Worm (Caenorhabditis elegans) whole organism, late embryonic: Measurements from ENCODE around the gene K06H7.2.

Source experiments
- C38D4.7 ChIP-seq: fragments of 200-800 bp; sonication (Bioruptor generic); optimal IDR thresholded peaks from 2 replicates; lab custom pipeline; 2018; ENCODE audit warnings: mild to moderate bottlenecking, missing genetic modification characterization, moderate library complexity, missing compliant biosample characterization
- ceh-2 ChIP-seq: sonication (generic microtip); optimal IDR thresholded peaks from 2 replicates; lab custom pipeline; 2016; ENCODE audit warnings: missing genotype, missing genetic modification characterization, missing compliant biosample characterization
- ceh-31 ChIP-seq: sonication (generic microtip); optimal IDR thresholded peaks from 2 replicates; lab custom pipeline; 2016; ENCODE audit warnings: missing genetic modification characterization, missing compliant biosample characterization
- ceh-34 ChIP-seq: sonication (generic microtip); optimal IDR thresholded peaks from 2 replicates; lab custom pipeline; 2016; ENCODE audit warnings: mild to moderate bottlenecking, missing genetic modification characterization, missing compliant biosample characterization
- ceh-48 ChIP-seq: sonication (generic microtip); optimal IDR thresholded peaks from 2 replicates; lab custom pipeline; 2016; ENCODE audit warnings: missing genetic modification characterization, inconsistent platforms, missing compliant biosample characterization
- che-1 ChIP-seq: sonication (generic microtip); optimal IDR thresholded peaks from 2 replicates; lab custom pipeline; 2016; ENCODE audit warnings: mild to moderate bottlenecking, missing genetic modification characterization, missing compliant biosample characterization
- elt-4 ChIP-seq: sonication (generic microtip); optimal IDR thresholded peaks from 2 replicates; lab custom pipeline; 2016; ENCODE audit warnings: missing genetic modification characterization, missing compliant biosample characterization
- fkh-10 ChIP-seq: fragments of 150-350 bp; optimal IDR thresholded peaks from 2 replicates; lab custom pipeline; 2014; ENCODE audit warnings: missing biosample characterization, missing genetic modification reagents, missing genetic modification characterization
- hlh-30 ChIP-seq: sonication (generic microtip); optimal IDR thresholded peaks from 2 replicates; lab custom pipeline; 2017; ENCODE audit warnings: antibody characterized with exemption, missing genetic modification characterization, missing compliant biosample characterization; ENCODE audit not compliant: insufficient read depth
- pha-4 ChIP-seq: fragments of 150-350 bp; optimal IDR thresholded peaks from 2 replicates; lab custom pipeline; 2018; ENCODE audit warnings: missing biosample characterization, missing genetic modification reagents, missing genetic modification characterization
- ref-2 ChIP-seq: sonication (generic microtip); optimal IDR thresholded peaks from 2 replicates; lab custom pipeline; 2016; ENCODE audit warnings: missing genetic modification characterization, missing compliant biosample characterization
- unc-55 ChIP-seq: sonication (generic microtip); optimal IDR thresholded peaks from 2 replicates; lab custom pipeline; 2017; ENCODE audit warnings: missing biosample characterization, missing genetic modification reagents, missing genetic modification characterization

ce11 chrIII:8091408-8091807 is 2.0 kb upstream of the K06H7.2 start, which contains the start of gene idi-1:
- TF ChIP-seq elt-4: no peak
- no peak for TF ChIP-seq C38D4.7 (GFP tag; lab: Kevin White, UChicago)
- no peak for TF ChIP-seq ceh-31 (tag; lab: Kevin White, UChicago)
- no peak for TF ChIP-seq pha-4 (tag; lab: Kevin White, UChicago)
- TF ChIP-seq ceh-48 (tag; lab: Kevin White, UChicago): no peak
- TF ChIP-seq ref-2 (tag; lab: Kevin White, UChicago): no peak
- TF ChIP-seq hlh-30 (tag; lab: Kevin White, UChicago): no peak
- no peak for TF ChIP-seq ceh-2
- no peak for TF ChIP-seq ceh-34
- no peak for TF ChIP-seq unc-55
- no peak for TF ChIP-seq che-1 (tag; lab: Kevin White, UChicago)
- no peak for TF ChIP-seq fkh-10
